Worm (Caenorhabditis elegans) whole organism, L2 larva: ENCODE data around the gene eif-3.L.
A peak's percentile ranks its signal among the peaks of the same experiment; 100 is the strongest.

Experiments used
- ceh-16 ChIP-seq: fragments of 150-350 bp; optimal IDR thresholded peaks from 2 replicates; lab custom pipeline; 2014; ENCODE audit warnings: missing biosample characterization, missing genetic modification characterization
- elt-1 ChIP-seq: fragments of 150-350 bp; optimal IDR thresholded peaks from 2 replicates; lab custom pipeline; 2014; ENCODE audit warnings: missing biosample characterization, missing genetic modification characterization
- nhr-77 ChIP-seq: fragments of 150-350 bp; optimal IDR thresholded peaks from 2 replicates; lab custom pipeline; 2014; ENCODE audit warnings: missing biosample characterization, missing genetic modification characterization
- sma-9 ChIP-seq, 2 experiments: fragments of 150-350 bp in 1 of 2; sonication (generic microtip) in 1 of 2; optimal IDR thresholded peaks; 2 replicates each; lab custom pipeline; 2014 to 2016; ENCODE audit warnings: missing genetic modification characterization in 2 of 2, mild to moderate bottlenecking in 1 of 2, missing biosample characterization in 1 of 2, missing compliant biosample characterization in 1 of 2, missing genetic modification reagents in 1 of 2, moderate library complexity in 1 of 2

Gene eif-3.L

ce11 chrII:5572082-5572746, 50.1 kb downstream of the eif-3.L start (continued):
- TF ChIP-seq elt-1 (tag; lab: Kevin White, UChicago) (no peak), ceh-16 (tag; lab: Kevin White, UChicago) (no peak), nhr-77 (tag; lab: Kevin White, UChicago) (no peak)

ce11 chrII:5570272-5570671, 52.0 kb downstream of the eif-3.L start, which contains the start of the genes C17C3.1 and C17C3.15:
Gene C17C3.1, plus strand, starts transcription at chrII:5570572.
Gene C17C3.15, plus strand, starts transcription at chrII:5570654.
- no peak for TF ChIP-seq nhr-77 (tag; lab: Kevin White, UChicago)
- peak; percentile 5 for TF ChIP-seq sma-9 (GFP tag; optimal IDR thresholded peaks at IDR 0.05; lab: Kevin White, UChicago)
- TF ChIP-seq sma-9 (tag; optimal IDR thresholded peaks at IDR 0.05; lab: Kevin White, UChicago), result no peak
